Fruit fly (Drosophila melanogaster) whole organism, wandering third instar larva: Measurements from ENCODE around the gene CCT6.

Experiments used
- CG32264 ChIP-seq: fragments of 200-800 bp; sonication (Bioruptor generic); optimal IDR thresholded peaks from 2 replicates; lab custom pipeline; 2016; ENCODE audit warnings: missing biosample characterization, missing genetic modification characterization
- CG9705 ChIP-seq: fragments of 200-800 bp; sonication (Bioruptor generic); optimal IDR thresholded peaks from 2 replicates; lab custom pipeline; 2018; ENCODE audit warnings: missing biosample characterization, mild to moderate bottlenecking, missing genetic modification characterization
- CrebA ChIP-seq: fragments of 200-800 bp; sonication (Bioruptor generic); optimal IDR thresholded peaks from 2 replicates; lab custom pipeline; 2016; ENCODE audit warnings: missing biosample characterization, mild to moderate bottlenecking, missing genetic modification characterization, borderline replicate concordance
- Dfd ChIP-seq: fragments of >200 bp; optimal IDR thresholded peaks from 2 replicates; lab custom pipeline; 2017; ENCODE audit warnings: missing biosample characterization, missing genetic modification characterization
- Dif ChIP-seq: fragments of 200-275, 200-300 bp; sonication (Bioruptor generic); optimal IDR thresholded peaks from 2 replicates; lab custom pipeline; 2018; ENCODE audit warnings: missing biosample characterization, missing genetic modification characterization; ENCODE audit not compliant: partially characterized antibody
- GATAd ChIP-seq: sonication (Bioruptor generic); optimal IDR thresholded peaks from 2 replicates; lab custom pipeline; 2016; ENCODE audit warnings: missing biosample characterization, missing genetic modification characterization
- HLH106 ChIP-seq: fragments of 200-800 bp; optimal IDR thresholded peaks from 3 replicates; lab custom pipeline; 2019; ENCODE audit warnings: missing biosample characterization, mild to moderate bottlenecking, missing genetic modification characterization, moderate library complexity
- Hnf4 ChIP-seq: fragments of 200-800 bp; sonication (Bioruptor generic); optimal IDR thresholded peaks from 2 replicates; lab custom pipeline; 2016; ENCODE audit warnings: missing biosample characterization, mild to moderate bottlenecking, missing genetic modification characterization
- Hr78 ChIP-seq: fragments of >200 bp; optimal IDR thresholded peaks from 2 replicates; lab custom pipeline; 2017; ENCODE audit warnings: missing biosample characterization, missing genetic modification characterization
- Hr83 ChIP-seq: fragments of 200-300 bp; sonication (Bioruptor generic); optimal IDR thresholded peaks from 2 replicates; lab custom pipeline; 2016; ENCODE audit warnings: missing biosample characterization, mild to moderate bottlenecking, missing genetic modification characterization, moderate library complexity; ENCODE audit not compliant: poor library complexity, severe bottlenecking
- Jra ChIP-seq: sonication (Bioruptor generic); optimal IDR thresholded peaks from 2 replicates; lab custom pipeline; 2016; ENCODE audit warnings: missing biosample characterization, missing genetic modification characterization
- Myc ChIP-seq: fragments of >200 bp; optimal IDR thresholded peaks from 2 replicates; lab custom pipeline; 2017
- N ChIP-seq: fragments of >200 bp; optimal IDR thresholded peaks from 2 replicates; lab custom pipeline; 2018; ENCODE audit warnings: missing biosample characterization, missing external identifiers, missing genetic modification characterization
- OdsH ChIP-seq: fragments of 200-800 bp; sonication (Bioruptor generic); optimal IDR thresholded peaks from 2 replicates; lab custom pipeline; 2016; ENCODE audit warnings: missing biosample characterization, mild to moderate bottlenecking, missing genetic modification characterization
- Rel ChIP-seq, 2 experiments: fragments of 200-800 bp; sonication (Bioruptor generic) in 1 of 2; optimal IDR thresholded peaks; 2 replicates in 1 of 2; 3 replicates in 1 of 2; lab custom pipeline; 2016 to 2019; ENCODE audit warnings: mild to moderate bottlenecking in 2 of 2, missing biosample characterization in 2 of 2, missing genetic modification characterization in 2 of 2, moderate library complexity in 1 of 2
- Sp1 ChIP-seq: fragments of 200-800 bp; sonication (Bioruptor generic); optimal IDR thresholded peaks from 3 replicates; lab custom pipeline; 2019; ENCODE audit warnings: missing biosample characterization, mild to moderate bottlenecking, missing genetic modification characterization, moderate library complexity
- Vsx2 ChIP-seq: fragments of 200-300, 225-300 bp; sonication (Bioruptor generic); optimal IDR thresholded peaks from 2 replicates; lab custom pipeline; 2018; ENCODE audit warnings: missing biosample characterization, missing genetic modification characterization; ENCODE audit not compliant: partially characterized antibody
- dl ChIP-seq, 2 experiments: fragments of 175-275, 200-275 bp in 1 of 2; fragments of 200-275 bp in 1 of 2; sonication (Bioruptor generic); optimal IDR thresholded peaks; lab custom pipeline; 2018; ENCODE audit warnings: mild to moderate bottlenecking in 2 of 2, missing biosample characterization in 2 of 2, missing genetic modification characterization in 2 of 2, moderate library complexity in 2 of 2; ENCODE audit not compliant: partially characterized antibody in 2 of 2, insufficient read depth in 1 of 2
- dmrt93B ChIP-seq: fragments of 200-800 bp; sonication (Bioruptor generic); optimal IDR thresholded peaks from 2 replicates; lab custom pipeline; 2018; ENCODE audit warnings: missing biosample characterization, mild to moderate bottlenecking, missing genetic modification characterization
- dsf ChIP-seq: sonication (Bioruptor generic); optimal IDR thresholded peaks from 2 replicates; lab custom pipeline; 2016; ENCODE audit warnings: missing biosample characterization, missing genetic modification characterization, borderline replicate concordance
- ey ChIP-seq: fragments of 200-800 bp; sonication (Bioruptor generic); optimal IDR thresholded peaks from 2 replicates; lab custom pipeline; 2016; ENCODE audit warnings: missing biosample characterization, missing genetic modification characterization
- foxo ChIP-seq, 2 experiments: fragments of 200-800 bp; sonication (Bioruptor generic); optimal IDR thresholded peaks; 2 replicates in 1 of 2; 3 replicates in 1 of 2; lab custom pipeline; 2016 to 2017; ENCODE audit warnings: missing biosample characterization in 2 of 2, missing genetic modification characterization in 2 of 2
- fru ChIP-seq: fragments of 200-800 bp; sonication (Bioruptor generic); optimal IDR thresholded peaks from 3 replicates; lab custom pipeline; 2016; ENCODE audit warnings: missing biosample characterization, mild to moderate bottlenecking, missing genetic modification characterization
- h ChIP-seq: fragments of 200-800 bp; sonication (Bioruptor generic); optimal IDR thresholded peaks from 3 replicates; lab custom pipeline; 2016; ENCODE audit warnings: missing biosample characterization, mild to moderate bottlenecking, missing genetic modification characterization
- jim ChIP-seq: fragments of 175-275, 200-325 bp; sonication (Bioruptor generic); optimal IDR thresholded peaks from 2 replicates; lab custom pipeline; 2016; ENCODE audit warnings: missing biosample characterization, mild to moderate bottlenecking, missing genetic modification characterization
- lola ChIP-seq: fragments of >200 bp; optimal IDR thresholded peaks from 2 replicates; lab custom pipeline; 2017; ENCODE audit warnings: missing biosample characterization, missing genetic modification characterization
- pan ChIP-seq: fragments of >200 bp; optimal IDR thresholded peaks from 2 replicates; lab custom pipeline; 2017
- psq ChIP-seq: fragments of 200-800 bp; sonication (Bioruptor generic); optimal IDR thresholded peaks from 3 replicates; lab custom pipeline; 2017; ENCODE audit warnings: missing biosample characterization, mild to moderate bottlenecking, missing genetic modification characterization, moderate library complexity
- rgr ChIP-seq: fragments of 200-800 bp; sonication (Bioruptor generic); optimal IDR thresholded peaks from 3 replicates; lab custom pipeline; 2016; ENCODE audit warnings: missing biosample characterization, mild to moderate bottlenecking, missing genetic modification characterization
- sage ChIP-seq: fragments of 200-800 bp; sonication (Bioruptor generic); optimal IDR thresholded peaks from 2 replicates; lab custom pipeline; 2016; ENCODE audit warnings: missing biosample characterization, mild to moderate bottlenecking, missing genetic modification characterization
- tai ChIP-seq: sonication (Bioruptor generic); optimal IDR thresholded peaks from 2 replicates; lab custom pipeline; 2016; ENCODE audit warnings: missing biosample characterization, missing genetic modification characterization
- usp ChIP-seq: fragments of >200 bp; optimal IDR thresholded peaks from 2 replicates; lab custom pipeline; 2017; ENCODE audit warnings: missing biosample characterization, missing genetic modification characterization

CCT6 gene

dm6 chrX:15778846-15779245 is 32.4 kb downstream of the CCT6 start, which contains the start of gene CG43673:
Gene CG43673 (plus strand): TSS chrX:15779146.
- TF ChIP-seq h (GFP tag; lab: Kevin White, UChicago) (no peak), Myc (lab: Kevin White, UChicago) (no peak), dmrt93B (no peak), lola (no peak), Hr78 (GFP tag; lab: Kevin White, UChicago) (no peak), OdsH (GFP tag; lab: Kevin White, UChicago) (no peak), sage (GFP tag; lab: Kevin White, UChicago) (no peak), Hr83 (GFP tag; lab: Kevin White, UChicago) (no peak), Jra (GFP tag; lab: Kevin White, UChicago) (no peak)

dm6 chrX:15783610-15784009 is 37.2 kb downstream of the CCT6 start, which contains the start of gene Efhc1.1:
Gene Efhc1.1 (minus strand): TSS chrX:15783710.
- TF ChIP-seq jim (GFP tag; lab: Kevin White, UChicago) (no peak), psq (GFP tag; lab: Kevin White, UChicago) (no peak), CG9705 (GFP tag; lab: Kevin White, UChicago) (no peak), Sp1 (GFP tag; lab: Kevin White, UChicago) (no peak)

dm6 chrX:15785429-15786239 is 39.2 kb downstream of the CCT6 start, which contains the start of the genes Paf-AHalpha and mRpS30:
Gene Paf-AHalpha (minus strand): TSS chrX:15785583.
Gene mRpS30 (plus strand): TSS chrX:15786047.
- no peak for TF ChIP-seq pan (lab: Kevin White, UChicago)
- peak; percentile 22 for TF ChIP-seq Jra (GFP tag; lab: Kevin White, UChicago)
- TF ChIP-seq Hr78 (GFP tag; lab: Kevin White, UChicago), result no peak
- TF ChIP-seq Vsx2 (GFP tag; lab: Kevin White, UChicago), result no peak
- TF ChIP-seq Hr83 (GFP tag; lab: Kevin White, UChicago), result peak; percentile 45
- no peak for TF ChIP-seq Sp1 (GFP tag; lab: Kevin White, UChicago)

- TF ChIP-seq HLH106, result no peak
- TF ChIP-seq psq (GFP tag; lab: Kevin White, UChicago), result no peak
- TF ChIP-seq Hr78 (GFP tag; lab: Kevin White, UChicago), result no peak
- no peak for TF ChIP-seq Dif
- no peak for TF ChIP-seq usp (GFP tag; lab: Kevin White, UChicago)
- TF ChIP-seq N (GFP tag; lab: Kevin White, UChicago), result no peak
- TF ChIP-seq dl (GFP tag; optimal IDR thresholded peaks at IDR 0.05; lab: Kevin White, UChicago; ENCODE audit: insufficient read depth in 1 of 2, partially characterized antibody in 2 of 2), result no peak
- no peak for TF ChIP-seq Sp1 (GFP tag; lab: Kevin White, UChicago)
- TF ChIP-seq Jra (GFP tag; lab: Kevin White, UChicago), result no peak
- no peak for TF ChIP-seq CG32264 (GFP tag; lab: Kevin White, UChicago)
- TF ChIP-seq, all 38 proteins: peak for 0
Observed at dm6 chrX:15786242-15786641, 39.8 kb downstream of the CCT6 start.

dm6 chrX:15788235-15789187 is 42.1 kb downstream of the CCT6 start, which contains the start of gene Rhp:
Gene Rhp (plus strand): TSS chrX:15788897.
- TF ChIP-seq ey (GFP tag; lab: Kevin White, UChicago), result no peak
- peak; percentile 15 for TF ChIP-seq psq (GFP tag; lab: Kevin White, UChicago)
- TF ChIP-seq lola, result no peak
- TF ChIP-seq CrebA (GFP tag; lab: Kevin White, UChicago), result no peak
- peak; percentile 40 for TF ChIP-seq Hnf4
- TF ChIP-seq dsf, result no peak
- TF ChIP-seq tai (GFP tag; lab: Kevin White, UChicago), result no peak
- TF ChIP-seq Sp1 (GFP tag; lab: Kevin White, UChicago), result peak; percentile 70
- no peak for TF ChIP-seq dmrt93B
- peak; percentile 5 for TF ChIP-seq fru (GFP tag; lab: Kevin White, UChicago)
- peak; percentile 45 for TF ChIP-seq rgr (GFP tag; lab: Kevin White, UChicago)
- TF ChIP-seq foxo (GFP tag; optimal IDR thresholded peaks at IDR 0.05; lab: Kevin White, UChicago), result peak in 1 of 2 experiments; percentile 30
- TF ChIP-seq Hr83 (GFP tag; lab: Kevin White, UChicago), result peak; percentile 52
- no peak for TF ChIP-seq Dfd (GFP tag; lab: Kevin White, UChicago)
- no peak for TF ChIP-seq jim (GFP tag; lab: Kevin White, UChicago)
- no peak for TF ChIP-seq Jra (GFP tag; lab: Kevin White, UChicago)
- TF ChIP-seq Rel (GFP tag; optimal IDR thresholded peaks at IDR 0.05; lab: Kevin White, UChicago), result no peak
- TF ChIP-seq Rel (tag; optimal IDR thresholded peaks at IDR 0.05; lab: Kevin White, UChicago), result no peak
- TF ChIP-seq dl (GFP tag; optimal IDR thresholded peaks at IDR 0.05; lab: Kevin White, UChicago; ENCODE audit: insufficient read depth in 1 of 2, partially characterized antibody in 2 of 2), result no peak
- TF ChIP-seq Vsx2 (GFP tag; lab: Kevin White, UChicago), result no peak
- TF ChIP-seq CG32264 (GFP tag; lab: Kevin White, UChicago), result peak; percentile 12
- TF ChIP-seq usp (GFP tag; lab: Kevin White, UChicago), result no peak
- TF ChIP-seq OdsH (GFP tag; lab: Kevin White, UChicago), result peak; percentile 66
- no peak for TF ChIP-seq GATAd (GFP tag; lab: Kevin White, UChicago)
- no peak for TF ChIP-seq Myc (lab: Kevin White, UChicago)
- TF ChIP-seq h (GFP tag; lab: Kevin White, UChicago), result peak; percentile 50
- TF ChIP-seq CG9705 (GFP tag; lab: Kevin White, UChicago), result peak; percentile 41
- TF ChIP-seq Hr78 (GFP tag; lab: Kevin White, UChicago), result no peak
- TF ChIP-seq sage (GFP tag; lab: Kevin White, UChicago), result peak; percentile 34
